Worm (Caenorhabditis elegans) whole organism, mixed stage, embryonic: ENCODE measurements around the gene R07E5.11.

Experiments used
- M03D4.4 ChIP-seq: sonication (generic microtip); optimal IDR thresholded peaks from 2 replicates; lab custom pipeline; 2017; ENCODE audit warnings: mild to moderate bottlenecking, missing genetic modification characterization, missing compliant biosample characterization
- bed-3 ChIP-seq: fragments of 200-800 bp; sonication (Bioruptor generic); optimal IDR thresholded peaks from 3 replicates; lab custom pipeline; 2018; ENCODE audit warnings: mild to moderate bottlenecking, missing genetic modification characterization, moderate library complexity, missing compliant biosample characterization
- blmp-1 ChIP-seq: fragments of 150-350 bp; optimal IDR thresholded peaks from 2 replicates; lab custom pipeline; 2014; ENCODE audit warnings: missing biosample characterization, missing genetic modification characterization
- ceh-39 ChIP-seq: fragments of 150-350 bp; optimal IDR thresholded peaks from 2 replicates; lab custom pipeline; 2014; ENCODE audit warnings: missing biosample characterization, missing genetic modification characterization
- ceh-43 ChIP-seq: fragments of 200-800 bp; sonication (Bioruptor generic); optimal IDR thresholded peaks from 2 replicates; lab custom pipeline; 2018; ENCODE audit warnings: mild to moderate bottlenecking, missing genetic modification characterization, moderate library complexity, missing compliant biosample characterization
- ceh-83 ChIP-seq: fragments of 200-800 bp; sonication (Bioruptor generic); optimal IDR thresholded peaks from 2 replicates; lab custom pipeline; 2018; ENCODE audit warnings: mild to moderate bottlenecking, missing genetic modification characterization, missing compliant biosample characterization
- ces-1 ChIP-seq: fragments of 150-350 bp; optimal IDR thresholded peaks from 2 replicates; lab custom pipeline; 2014; ENCODE audit warnings: missing biosample characterization, missing genetic modification reagents, missing genetic modification characterization
- cnd-1 ChIP-seq: fragments of 200-800 bp; sonication (Bioruptor generic); optimal IDR thresholded peaks from 2 replicates; lab custom pipeline; 2018; ENCODE audit warnings: mild to moderate bottlenecking, missing genetic modification characterization, missing compliant biosample characterization
- drap-1 ChIP-seq: fragments of 200-800 bp; sonication (Bioruptor generic); optimal IDR thresholded peaks from 3 replicates; lab custom pipeline; 2018; ENCODE audit warnings: mild to moderate bottlenecking, missing genetic modification characterization, missing compliant biosample characterization
- elt-1 ChIP-seq: sonication (generic microtip); optimal IDR thresholded peaks from 2 replicates; lab custom pipeline; 2017; ENCODE audit warnings: missing genetic modification characterization, mild to moderate bottlenecking, missing compliant biosample characterization, antibody characterized with exemption, moderate library complexity, borderline replicate concordance; ENCODE audit not compliant: insufficient read depth
- flh-1 ChIP-seq: fragments of 200-800 bp; sonication (Bioruptor generic); optimal IDR thresholded peaks from 2 replicates; lab custom pipeline; 2018; ENCODE audit warnings: mild to moderate bottlenecking, missing genetic modification characterization, moderate library complexity, missing compliant biosample characterization
- ham-2 ChIP-seq: fragments of 200-800 bp; sonication (Bioruptor generic); optimal IDR thresholded peaks from 2 replicates; lab custom pipeline; 2018; ENCODE audit warnings: mild to moderate bottlenecking, missing genetic modification characterization, missing compliant biosample characterization
- hlh-1 ChIP-seq: fragments of 150-350 bp; optimal IDR thresholded peaks from 2 replicates; lab custom pipeline; 2014; ENCODE audit warnings: missing biosample characterization, missing genetic modification reagents, missing genetic modification characterization
- lin-13 ChIP-seq: fragments of 150-350 bp; optimal IDR thresholded peaks from 2 replicates; lab custom pipeline; 2014; ENCODE audit warnings: missing biosample characterization, missing genetic modification characterization
- lsy-2 ChIP-seq: fragments of 150-350 bp; optimal IDR thresholded peaks from 2 replicates; lab custom pipeline; 2014; ENCODE audit warnings: missing biosample characterization, missing genetic modification characterization
- mab-5 ChIP-seq: fragments of 150-350 bp; optimal IDR thresholded peaks from 2 replicates; lab custom pipeline; 2014; ENCODE audit warnings: missing biosample characterization, missing genetic modification characterization
- mls-2 ChIP-seq: sonication (generic microtip); optimal IDR thresholded peaks from 2 replicates; lab custom pipeline; 2016; ENCODE audit warnings: mild to moderate bottlenecking, missing genetic modification characterization, moderate library complexity, missing compliant biosample characterization
- nhr-12 ChIP-seq: fragments of 150-350 bp; optimal IDR thresholded peaks from 2 replicates; lab custom pipeline; 2014; ENCODE audit warnings: missing biosample characterization, missing genetic modification characterization
- nhr-2 ChIP-seq: fragments of 150-350 bp; optimal IDR thresholded peaks from 2 replicates; lab custom pipeline; 2014; ENCODE audit warnings: missing biosample characterization, missing genetic modification characterization
- nhr-237 ChIP-seq: fragments of 150-350 bp; optimal IDR thresholded peaks from 2 replicates; lab custom pipeline; 2014; ENCODE audit warnings: missing biosample characterization, missing genetic modification characterization
- nhr-28 ChIP-seq: fragments of 150-350 bp; optimal IDR thresholded peaks from 2 replicates; lab custom pipeline; 2014; ENCODE audit warnings: missing biosample characterization, missing genetic modification characterization
- pha-4 ChIP-seq: fragments of 150-350 bp; optimal IDR thresholded peaks from 2 replicates; lab custom pipeline; 2018; ENCODE audit warnings: missing biosample characterization, missing genetic modification reagents, missing genetic modification characterization
- sem-2 ChIP-seq: fragments of 200-800 bp; sonication (Bioruptor generic); optimal IDR thresholded peaks from 2 replicates; lab custom pipeline; 2018; ENCODE audit warnings: mild to moderate bottlenecking, missing genetic modification characterization, missing compliant biosample characterization
- snpc-4 ChIP-seq: fragments of 150-350 bp; optimal IDR thresholded peaks from 2 replicates; lab custom pipeline; 2014; ENCODE audit warnings: missing biosample characterization, missing genetic modification characterization
- sptf-1 ChIP-seq: sonication (generic microtip); optimal IDR thresholded peaks from 2 replicates; lab custom pipeline; 2017; ENCODE audit warnings: mild to moderate bottlenecking, missing genetic modification characterization, moderate library complexity, missing compliant biosample characterization
- tbx-8 ChIP-seq: fragments of 200-800 bp; sonication (Bioruptor generic); optimal IDR thresholded peaks from 2 replicates; lab custom pipeline; 2018; ENCODE audit warnings: mild to moderate bottlenecking, missing genetic modification characterization, moderate library complexity, missing compliant biosample characterization
- unc-120 ChIP-seq: sonication (generic microtip); optimal IDR thresholded peaks from 2 replicates; lab custom pipeline; 2017; ENCODE audit warnings: missing genetic modification characterization, missing compliant biosample characterization; ENCODE audit not compliant: poor library complexity, severe bottlenecking
- unc-39 ChIP-seq: fragments of 150-350 bp; optimal IDR thresholded peaks from 2 replicates; lab custom pipeline; 2014; ENCODE audit warnings: missing biosample characterization, missing genetic modification characterization
- unc-62 ChIP-seq: fragments of 150-350 bp; optimal IDR thresholded peaks from 2 replicates; lab custom pipeline; 2014; ENCODE audit warnings: missing biosample characterization, missing genetic modification reagents, missing genetic modification characterization
- zip-8 ChIP-seq: fragments of 150-350 bp; optimal IDR thresholded peaks from 2 replicates; lab custom pipeline; 2014; ENCODE audit warnings: missing biosample characterization, missing genetic modification characterization
- ztf-11 ChIP-seq: fragments of 150-350 bp; optimal IDR thresholded peaks from 2 replicates; lab custom pipeline; 2014; ENCODE audit warnings: missing biosample characterization, missing genetic modification characterization

The R07E5.11 gene

ce11 chrIII:4395857-4396256 is 19.2 kb downstream of the R07E5.11 start:
- no peak for TF ChIP-seq mls-2 (tag; lab: Kevin White, UChicago)
- TF ChIP-seq elt-1 (tag; lab: Kevin White, UChicago) = no peak
- TF ChIP-seq unc-62 = no peak
- no peak for TF ChIP-seq mab-5 (tag; lab: Kevin White, UChicago)
- no peak for TF ChIP-seq sptf-1
- TF ChIP-seq ceh-43 (GFP tag; lab: Kevin White, UChicago) = no peak
- TF ChIP-seq sem-2 (GFP tag; lab: Kevin White, UChicago) = no peak
- no peak for TF ChIP-seq ces-1 (GFP tag; lab: Kevin White, UChicago)
- TF ChIP-seq ceh-83 (GFP tag; lab: Kevin White, UChicago) = no peak
- no peak for TF ChIP-seq nhr-12 (tag; lab: Kevin White, UChicago)
- no peak for TF ChIP-seq ztf-11 (tag; lab: Kevin White, UChicago)
- no peak for TF ChIP-seq pha-4
- no peak for TF ChIP-seq nhr-237 (tag; lab: Kevin White, UChicago)
- TF ChIP-seq unc-120 = no peak
- no peak for TF ChIP-seq lsy-2 (tag; lab: Kevin White, UChicago)
- TF ChIP-seq bed-3 (GFP tag; lab: Kevin White, UChicago) = no peak

- TF ChIP-seq M03D4.4 = no peak
- TF ChIP-seq hlh-1 (tag; lab: Kevin White, UChicago) = no peak
- no peak for TF ChIP-seq blmp-1
- no peak for TF ChIP-seq ceh-83 (GFP tag; lab: Kevin White, UChicago)
- no peak for TF ChIP-seq ceh-39
- TF ChIP-seq lsy-2 (tag; lab: Kevin White, UChicago) = no peak
- TF ChIP-seq bed-3 (GFP tag; lab: Kevin White, UChicago) = no peak
- no peak for TF ChIP-seq cnd-1 (tag; lab: Kevin White, UChicago)
- no peak for TF ChIP-seq snpc-4 (tag; lab: Kevin White, UChicago)
- TF ChIP-seq sptf-1 = no peak
- no peak for TF ChIP-seq ces-1 (GFP tag; lab: Kevin White, UChicago)
- no peak for TF ChIP-seq drap-1 (GFP tag; lab: Kevin White, UChicago)
- TF ChIP-seq nhr-12 (tag; lab: Kevin White, UChicago) = no peak
- TF ChIP-seq ham-2 (GFP tag; lab: Kevin White, UChicago) = no peak
- TF ChIP-seq nhr-237 (tag; lab: Kevin White, UChicago) = no peak
Measured at ce11 chrIII:4394496-4394895, 20.5 kb downstream of the R07E5.11 start, which contains the start of gene R07E5.4. TSS of gene R07E5.4 (plus strand) at chrIII:4394796.

- TF ChIP-seq nhr-237 (tag; lab: Kevin White, UChicago) (no peak), tbx-8 (no peak), hlh-1 (tag; lab: Kevin White, UChicago) (no peak), lin-13 (tag; lab: Kevin White, UChicago) (no peak), ceh-83 (GFP tag; lab: Kevin White, UChicago) (no peak), zip-8 (tag; lab: Kevin White, UChicago) (no peak), mab-5 (tag; lab: Kevin White, UChicago) (no peak), elt-1 (tag; lab: Kevin White, UChicago) (peak; percentile 63)
Measured at ce11 chrIII:4391938-4392337, 23.1 kb downstream of the R07E5.11 start.

- TF ChIP-seq flh-1 (no peak), M03D4.4 (no peak), sem-2 (GFP tag; lab: Kevin White, UChicago) (no peak), lin-13 (tag; lab: Kevin White, UChicago) (no peak), snpc-4 (tag; lab: Kevin White, UChicago) (no peak), pha-4 (no peak), lsy-2 (tag; lab: Kevin White, UChicago) (no peak), ceh-39 (no peak), elt-1 (tag; lab: Kevin White, UChicago) (no peak), bed-3 (GFP tag; lab: Kevin White, UChicago) (no peak), drap-1 (GFP tag; lab: Kevin White, UChicago) (no peak), ztf-11 (tag; lab: Kevin White, UChicago) (no peak), zip-8 (tag; lab: Kevin White, UChicago) (no peak), nhr-2 (tag; lab: Kevin White, UChicago) (no peak), unc-39 (tag; lab: Kevin White, UChicago) (no peak), nhr-28 (tag; lab: Kevin White, UChicago) (no peak), blmp-1 (no peak), hlh-1 (tag; lab: Kevin White, UChicago) (no peak)
Measured at ce11 chrIII:4391319-4391718, 23.7 kb downstream of the R07E5.11 start.
